Worm (Caenorhabditis elegans): ENCODE measurements around the gene srt-41.

Gene srt-41

DNA sequence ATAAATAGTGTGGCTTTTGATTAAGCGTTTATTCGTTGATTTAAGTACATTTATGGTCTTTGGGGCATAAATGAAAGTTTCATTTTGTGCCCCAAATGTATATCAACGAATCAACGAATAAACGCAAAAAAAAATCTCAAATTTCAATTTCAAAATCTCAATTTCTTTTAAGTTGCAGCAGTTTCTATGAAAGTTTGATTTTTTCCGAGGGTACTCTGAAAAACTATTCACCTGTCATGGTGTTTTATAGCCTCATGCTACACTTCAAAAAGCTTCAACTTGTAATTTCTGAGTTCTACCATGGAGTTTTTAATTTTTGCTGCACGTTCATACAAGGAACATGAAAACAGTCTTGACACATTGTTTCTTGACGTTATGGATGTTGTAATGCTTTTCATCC lies 50.4 kb downstream of the srt-41 start, which contains the start of gene ZK697.1:
Gene ZK697.1, plus strand, starts transcription at position 301 of the 400 bp plus-strand sequence.
- TF ChIP-seq lin-15B (tag; optimal IDR thresholded peaks at IDR 0.05) (no peak), egl-5 (tag; optimal IDR thresholded peaks at IDR 0.05) (no peak), lsy-12 (tag; optimal IDR thresholded peaks at IDR 0.05) (no peak), nhr-28 (tag; optimal IDR thresholded peaks at IDR 0.05) (no peak), mdl-1 (tag; optimal IDR thresholded peaks at IDR 0.05) (no peak)

- TF ChIP-seq ceh-16 (tag; optimal IDR thresholded peaks at IDR 0.05), result no peak
- no peak for TF ChIP-seq mml-1 (tag; optimal IDR thresholded peaks at IDR 0.05)
- no peak for TF ChIP-seq fos-1 (tag; optimal IDR thresholded peaks at IDR 0.05)
- TF ChIP-seq nhr-12 (tag; optimal IDR thresholded peaks at IDR 0.05), result no peak
- no peak for TF ChIP-seq ceh-82 (tag; optimal IDR thresholded peaks at IDR 0.05)
- no peak for TF ChIP-seq nhr-67 (tag; optimal IDR thresholded peaks at IDR 0.05)
- TF ChIP-seq aly-2 (tag; optimal IDR thresholded peaks at IDR 0.05), result no peak
- TF ChIP-seq hmg-11 (tag; optimal IDR thresholded peaks at IDR 0.05), result no peak
- no peak for TF ChIP-seq skn-1 (tag; optimal IDR thresholded peaks at IDR 0.05)
- no peak for TF ChIP-seq lin-15B (tag; optimal IDR thresholded peaks at IDR 0.05)
- no peak for TF ChIP-seq tbx-2 (tag; optimal IDR thresholded peaks at IDR 0.05)
- TF ChIP-seq lsy-12 (tag; optimal IDR thresholded peaks at IDR 0.05), result no peak
- TF ChIP-seq ztf-4 (tag; optimal IDR thresholded peaks at IDR 0.05), result no peak
These were observed 51.5 kb downstream of the srt-41 start, which contains the start of gene srh-199 for ce11 chrV:1751449-1751848. Gene srh-199, minus strand, starts transcription at chrV:1751549.
